Worm (Caenorhabditis elegans) whole organism, young adult: ENCODE data around the gene R148.5.

Experiments used
- ama-1 ChIP-seq, 3 experiments: fragments of 150-350 bp in 1 of 3; sonication (generic microtip) in 2 of 3; optimal IDR thresholded peaks; 2 replicates each; lab custom pipeline; 2014 to 2018; ENCODE audit warnings: missing biosample characterization in 2 of 3, missing genetic modification characterization in 2 of 3, missing genetic modification reagents in 2 of 3
- cebp-1 ChIP-seq, 2 experiments: fragments of 200-800 bp in 1 of 2; sonication (Bioruptor generic) in 1 of 2; sonication (generic microtip) in 1 of 2; IDR thresholded peaks in 1 of 2; optimal IDR thresholded peaks in 1 of 2; 2 replicates each; pipeline versions ENCODE4 v1.3.6 to Lab custom; 2017 to 2022; ENCODE audit warnings: missing compliant biosample characterization in 2 of 2, missing genetic modification characterization in 2 of 2, mild to moderate bottlenecking in 1 of 2, missing genetic modification reagents in 1 of 2, moderate library complexity in 1 of 2

- TF ChIP-seq cebp-1 (GFP tag; IDR thresholded peaks at IDR 0.05; lab: Robert Waterston, UW), result no peak
- TF ChIP-seq cebp-1 (tag; optimal IDR thresholded peaks at IDR 0.05; lab: Kevin White, UChicago), result no peak
- no peak for TF ChIP-seq ama-1 (optimal IDR thresholded peaks at IDR 0.05; lab: Kevin White, UChicago)
- no peak for TF ChIP-seq ama-1 (GFP tag; optimal IDR thresholded peaks at IDR 0.05; lab: Kevin White, UChicago)
Measured at ce11 chrIII:3163448-3163847, 2.0 kb upstream of the R148.5 start.
